Worm (Caenorhabditis elegans): ENCODE measurements around the gene R03A10.5.

- TF ChIP-seq lin-15B (tag; optimal IDR thresholded peaks at IDR 0.05) (no peak), mdl-1 (tag; optimal IDR thresholded peaks at IDR 0.05) (peak; percentile 29 to 67), nhr-76 (tag; optimal IDR thresholded peaks at IDR 0.05) (no peak), ama-1 (optimal IDR thresholded peaks at IDR 0.05) (no peak), unc-39 (tag; optimal IDR thresholded peaks at IDR 0.05) (no peak), R02D3.7 (tag; optimal IDR thresholded peaks at IDR 0.05) (no peak), aly-2 (tag; optimal IDR thresholded peaks at IDR 0.05) (no peak), cey-2 (tag; optimal IDR thresholded peaks at IDR 0.05; ENCODE audit: borderline replicate concordance, insufficient read depth) (no peak)
Measured at ce11 chrX:15423708-15424423, 22.7 kb upstream of the R03A10.5 start.
